Worm (Caenorhabditis elegans): Measurements from ENCODE around the gene set-13.

DNA sequence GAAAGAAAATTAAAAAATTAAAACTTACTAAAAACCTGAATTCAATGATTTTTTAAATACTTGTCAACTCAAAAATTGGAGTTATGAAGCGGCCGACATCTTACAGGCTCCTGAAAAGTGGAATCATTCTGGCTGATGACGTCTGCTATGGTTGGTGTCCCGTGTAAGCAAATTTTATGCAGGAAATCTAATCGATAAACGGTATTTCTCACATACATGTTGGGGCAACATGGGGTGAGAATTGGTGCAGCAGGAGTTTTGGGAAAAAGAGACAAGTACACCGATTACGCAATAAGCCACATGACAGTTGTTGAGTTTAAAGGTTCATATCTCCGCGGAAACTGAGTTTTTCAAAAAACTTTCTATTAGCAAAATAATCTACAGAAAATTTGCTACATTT is 1.3 kb upstream of the set-13 start, which contains the start of gene K12H6.2:
- TF ChIP-seq B0035.1 (tag; optimal IDR thresholded peaks at IDR 0.05) (no peak), fkh-3 (tag; optimal IDR thresholded peaks at IDR 0.05) (no peak), ama-1 (optimal IDR thresholded peaks at IDR 0.05) (no peak), ama-1 (GFP tag; optimal IDR thresholded peaks at IDR 0.05) (no peak)
